Worm (Caenorhabditis elegans): ENCODE measurements around the gene F59B10.4.

DNA sequence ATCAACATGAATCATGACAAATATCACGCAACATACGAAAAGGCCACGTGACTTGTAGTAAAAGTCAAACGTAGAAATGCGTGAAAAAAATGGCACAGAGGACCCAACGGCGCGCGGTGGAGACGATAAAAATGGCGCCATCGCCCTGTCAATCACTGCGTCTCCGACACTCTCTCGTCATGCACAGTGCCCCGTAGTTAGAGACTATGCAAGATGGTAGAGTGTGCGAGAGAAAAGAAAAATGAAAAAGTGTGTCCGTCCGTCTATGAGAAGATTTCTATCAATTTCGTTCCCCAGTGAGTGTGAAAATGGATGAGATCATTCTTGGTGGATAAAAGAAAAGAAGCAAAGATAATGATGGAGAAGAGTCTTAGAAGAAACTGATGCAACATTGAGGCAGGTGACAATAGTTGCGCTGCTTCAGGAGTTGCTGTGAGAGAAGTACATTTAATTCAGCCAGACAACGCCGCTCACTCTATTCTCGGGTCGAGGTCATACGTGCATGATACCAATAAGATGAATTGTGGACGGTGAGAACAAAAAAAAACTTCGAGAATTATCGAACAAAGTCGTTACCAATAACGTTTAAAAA lies 36.7 kb upstream of the F59B10.4 start:
- TF ChIP-seq nhr-11 (tag; optimal IDR thresholded peaks at IDR 0.05) (peak; percentile 47), ztf-4 (tag; optimal IDR thresholded peaks at IDR 0.05) (peak; percentile 78), ceh-16 (tag; optimal IDR thresholded peaks at IDR 0.05) (no peak), fkh-2 (tag; optimal IDR thresholded peaks at IDR 0.05) (no peak), aly-2 (tag; optimal IDR thresholded peaks at IDR 0.05) (no peak), snpc-4 (tag; optimal IDR thresholded peaks at IDR 0.05) (peak; percentile 12), fos-1 (tag; optimal IDR thresholded peaks at IDR 0.05) (peak; percentile 34), pqm-1 (tag; optimal IDR thresholded peaks at IDR 0.05) (no peak), nhr-28 (tag; optimal IDR thresholded peaks at IDR 0.05) (no peak), skn-1 (tag; optimal IDR thresholded peaks at IDR 0.05) (no peak)
